Worm (Caenorhabditis elegans): ENCODE measurements around the gene F20D6.12.

DNA sequence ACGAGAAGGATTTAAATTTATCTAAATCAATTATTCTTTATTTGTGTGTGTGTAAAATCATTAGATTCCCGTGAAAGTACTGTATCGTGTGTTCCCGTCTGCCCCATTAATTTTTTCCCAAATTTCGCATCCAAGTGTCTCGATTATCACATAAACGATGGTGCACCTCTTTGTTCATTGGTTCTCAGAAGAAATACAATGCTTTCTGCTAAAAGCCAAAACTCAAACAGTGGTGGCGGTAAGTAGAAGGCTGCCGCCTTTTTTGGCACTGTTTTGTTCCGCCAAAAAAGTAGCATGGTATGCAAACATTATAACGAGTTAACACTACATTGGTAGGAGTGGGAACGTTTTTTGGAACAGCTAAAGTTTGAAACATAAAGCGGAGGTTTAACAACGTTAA lies 33.5 kb upstream of the F20D6.12 start:
- TF ChIP-seq blmp-1 (tag; optimal IDR thresholded peaks at IDR 0.05) (no peak), pha-4 (tag; optimal IDR thresholded peaks at IDR 0.05) (no peak), elt-1 (tag; optimal IDR thresholded peaks at IDR 0.05; ENCODE audit: borderline replicate concordance, insufficient read depth) (no peak), mep-1 (tag; optimal IDR thresholded peaks at IDR 0.05) (no peak), ztf-11 (tag; optimal IDR thresholded peaks at IDR 0.05) (no peak)

Data from whole organism, mixed stage, embryonic.